Fruit fly (Drosophila melanogaster): ENCODE results near the gene Teh3.

Teh3 gene

dm6 chr3L:4169957-4170651 is 14.4 kb downstream of the Teh3 start, which contains the start of gene Ero1L (continued):
- peak; percentile 44 for TF ChIP-seq vvl (GFP tag; IDR thresholded peaks at IDR 0.05)
- TF ChIP-seq CG6765 (GFP tag; optimal IDR thresholded peaks at IDR 0.05): no peak
- no peak for TF ChIP-seq Antp (GFP tag; optimal IDR thresholded peaks at IDR 0.05)
- TF ChIP-seq da (GFP tag; optimal IDR thresholded peaks at IDR 0.05): no peak
- TF ChIP-seq ato (GFP tag; IDR thresholded peaks at IDR 0.05; ENCODE audit: partially characterized antibody): 0 out of 2 replicates have a peak, but pooled peaks have one; percentile 50
- TF ChIP-seq CG10209 (GFP tag; optimal IDR thresholded peaks at IDR 0.05): no peak
- no peak for TF ChIP-seq tna (GFP tag; IDR thresholded peaks at IDR 0.05; ENCODE audit: partially characterized antibody)
- no peak; the same call in 1 of the 2 replicates for TF ChIP-seq CG9215 (GFP tag; IDR thresholded peaks at IDR 0.05)
- no peak for TF ChIP-seq ac (GFP tag; optimal IDR thresholded peaks at IDR 0.05)
- peak; percentile 64 for TF ChIP-seq Med (GFP tag)
- no peak for TF ChIP-seq mam (GFP tag; optimal IDR thresholded peaks at IDR 0.05)
- TF ChIP-seq D19A (tag; optimal IDR thresholded peaks at IDR 0.05): peak; percentile 42
- no peak for TF ChIP-seq org-1 (GFP tag; optimal IDR thresholded peaks at IDR 0.05)
- no peak for TF ChIP-seq Bgb (GFP tag; IDR thresholded peaks at IDR 0.05; ENCODE audit: partially characterized antibody)
- peak; percentile 37; the same call in 1 of the 2 replicates for TF ChIP-seq amos (GFP tag; IDR thresholded peaks at IDR 0.05; ENCODE audit: partially characterized antibody)
- TF ChIP-seq CG12219 (GFP tag; optimal IDR thresholded peaks at IDR 0.05): no peak
- TF ChIP-seq TFAM (GFP tag; optimal IDR thresholded peaks at IDR 0.05): no peak
- TF ChIP-seq CG11504 (tag; optimal IDR thresholded peaks at IDR 0.05): no peak
- TF ChIP-seq zfh2 (GFP tag; optimal IDR thresholded peaks at IDR 0.05): no peak
- TF ChIP-seq Chrac-16 (GFP tag; optimal IDR thresholded peaks at IDR 0.05): no peak
- no peak for TF ChIP-seq CG3407 (GFP tag; optimal IDR thresholded peaks at IDR 0.05)
- no peak for TF ChIP-seq CG10959 (GFP tag; IDR thresholded peaks at IDR 0.05)
- peak; percentile 87 for TF ChIP-seq gfzf (GFP tag; optimal IDR thresholded peaks at IDR 0.05)
- TF ChIP-seq fru (optimal IDR thresholded peaks at IDR 0.05): no peak
- TF ChIP-seq Dfd (GFP tag; optimal IDR thresholded peaks at IDR 0.05): no peak
- no peak for TF ChIP-seq CG6791 (GFP tag; IDR thresholded peaks at IDR 0.05; ENCODE audit: partially characterized antibody)
- TF ChIP-seq bsh (GFP tag; optimal IDR thresholded peaks at IDR 0.05): no peak
- TF ChIP-seq fd64A (GFP tag; optimal IDR thresholded peaks at IDR 0.05): no peak
- TF ChIP-seq sim (GFP tag; IDR thresholded peaks at IDR 0.05): no peak
- no peak for TF ChIP-seq CG15073 (GFP tag; optimal IDR thresholded peaks at IDR 0.05)
- no peak for TF ChIP-seq Gsc (GFP tag; IDR thresholded peaks at IDR 0.05)
- no peak for TF ChIP-seq en (GFP tag; optimal IDR thresholded peaks at IDR 0.05)
- TF ChIP-seq tgo (GFP tag; IDR thresholded peaks at IDR 0.05): no peak
- no peak for TF ChIP-seq CG8290 (GFP tag; optimal IDR thresholded peaks at IDR 0.05)
- no peak for TF ChIP-seq CG8290 (tag; optimal IDR thresholded peaks at IDR 0.05)
- peak; percentile 66 for TF ChIP-seq trem (tag; optimal IDR thresholded peaks at IDR 0.05)
- peak; percentile 41; the same call in 1 of the 4 replicates for TF ChIP-seq Dll (GFP tag; IDR thresholded peaks at IDR 0.05; ENCODE audit: partially characterized antibody)
- TF ChIP-seq Optix (GFP tag; IDR thresholded peaks at IDR 0.05): no peak
- TF ChIP-seq Fer2 (tag; optimal IDR thresholded peaks at IDR 0.05): peak; percentile 10
- TF ChIP-seq sisA (GFP tag; IDR thresholded peaks at IDR 0.05): no peak
- no peak for TF ChIP-seq btn (GFP tag; optimal IDR thresholded peaks at IDR 0.05)
- no peak for TF ChIP-seq dm (GFP tag; optimal IDR thresholded peaks at IDR 0.05)
- TF ChIP-seq CG31388 (GFP tag; optimal IDR thresholded peaks at IDR 0.05): no peak
- TF ChIP-seq CG12744 (GFP tag; optimal IDR thresholded peaks at IDR 0.05): no peak
- no peak for TF ChIP-seq yki (optimal IDR thresholded peaks at IDR 0.05)
- no peak for TF ChIP-seq vnd (GFP tag; IDR thresholded peaks at IDR 0.05; ENCODE audit: partially characterized antibody)
- peak; percentile 36; the same call in 1 of the 2 replicates for TF ChIP-seq CG11247 (GFP tag; IDR thresholded peaks at IDR 0.05)
- no peak for TF ChIP-seq NfI (GFP tag; optimal IDR thresholded peaks at IDR 0.05)
- TF ChIP-seq MBD-R2 (GFP tag; IDR thresholded peaks at IDR 0.05): peak; percentile 64
- TF ChIP-seq stc (GFP tag; IDR thresholded peaks at IDR 0.05): no peak
- TF ChIP-seq CG2875 (GFP tag; optimal IDR thresholded peaks at IDR 0.05): no peak

All from whole organism, embryonic.